Fruit fly (Drosophila melanogaster) S2 (cell line): Measurements from ENCODE around the gene CG33159.

Experiments
- CG8478 ChIP-seq: fragments of >200 bp; optimal IDR thresholded peaks from 2 replicates; lab custom pipeline; 2018
- CTCF ChIP-seq, 2 experiments: fragments of >200 bp; optimal IDR thresholded peaks; 2 replicates each; lab custom pipeline; 2018

dm6 chr3L:3177872-3178271 lies 26.4 kb downstream of the CG33159 start:
- no peak for TF ChIP-seq CG8478 (lab: Kevin White, UChicago)
- no peak for TF ChIP-seq CTCF (optimal IDR thresholded peaks at IDR 0.05; lab: Kevin White, UChicago)
